Fruit fly (Drosophila melanogaster) whole organism, adult: ENCODE results near the gene mid.

Experiments used
- CG11617 ChIP-seq: fragments of 200-800 bp; sonication (Bioruptor generic); optimal IDR thresholded peaks from 2 replicates; lab custom pipeline; 2017; ENCODE audit warnings: mild to moderate bottlenecking, missing biosample characterization, missing genetic modification reagents, missing genetic modification characterization
- CG12768 ChIP-seq: fragments of 200-800 bp; sonication (Bioruptor generic); optimal IDR thresholded peaks from 2 replicates; lab custom pipeline; 2017; ENCODE audit warnings: missing biosample characterization, missing genetic modification characterization, mild to moderate bottlenecking, moderate library complexity, missing genetic modification reagents
- CG14711 ChIP-seq: fragments of 200-800 bp; sonication (Bioruptor generic); optimal IDR thresholded peaks from 2 replicates; lab custom pipeline; 2018; ENCODE audit warnings: missing biosample characterization, mild to moderate bottlenecking, missing genetic modification characterization, moderate library complexity
- CG1620 ChIP-seq: fragments of 200-800 bp; sonication (Bioruptor generic); optimal IDR thresholded peaks from 2 replicates; lab custom pipeline; 2016; ENCODE audit warnings: missing biosample characterization, missing genetic modification characterization
- CG33017 ChIP-seq: fragments of 200-800 bp; sonication (Bioruptor generic); optimal IDR thresholded peaks from 2 replicates; lab custom pipeline; 2018; ENCODE audit warnings: missing biosample characterization, mild to moderate bottlenecking, missing genetic modification characterization, moderate library complexity
- CG5204 ChIP-seq: fragments of 200-800 bp; sonication (Bioruptor generic); optimal IDR thresholded peaks from 2 replicates; lab custom pipeline; 2016; ENCODE audit warnings: missing biosample characterization, missing genetic modification characterization
- CG7045 ChIP-seq: fragments of 200-800 bp; sonication (Bioruptor generic); optimal IDR thresholded peaks from 2 replicates; lab custom pipeline; 2017; ENCODE audit warnings: missing biosample characterization, mild to moderate bottlenecking, missing genetic modification characterization
- CG7101 ChIP-seq: fragments of 200-800 bp; sonication (Bioruptor generic); optimal IDR thresholded peaks from 2 replicates; lab custom pipeline; 2018; ENCODE audit warnings: missing biosample characterization, mild to moderate bottlenecking, missing genetic modification characterization, moderate library complexity
- Clk ChIP-seq: fragments of 200-800 bp; sonication (Bioruptor generic); optimal IDR thresholded peaks from 2 replicates; lab custom pipeline; 2017; ENCODE audit warnings: missing biosample characterization, missing genetic modification characterization
- Crg-1 ChIP-seq: fragments of 200-800 bp; sonication (Bioruptor generic); optimal IDR thresholded peaks from 2 replicates; lab custom pipeline; 2016; ENCODE audit warnings: missing biosample characterization, missing genetic modification characterization
- Hr96 ChIP-seq: fragments of 200-800 bp; sonication (Bioruptor generic); optimal IDR thresholded peaks from 2 replicates; lab custom pipeline; 2016; ENCODE audit warnings: missing biosample characterization, missing genetic modification characterization
- Mnt ChIP-seq: fragments of 200-800 bp; sonication (Bioruptor generic); optimal IDR thresholded peaks from 2 replicates; lab custom pipeline; 2016; ENCODE audit warnings: missing biosample characterization, mild to moderate bottlenecking, missing genetic modification characterization
- bab1 ChIP-seq: fragments of 200-800 bp; sonication (Bioruptor generic); optimal IDR thresholded peaks from 3 replicates; lab custom pipeline; 2019; ENCODE audit warnings: missing biosample characterization, mild to moderate bottlenecking, missing genetic modification characterization, moderate library complexity
- cic ChIP-seq: fragments of 200-800 bp; sonication (Bioruptor generic); optimal IDR thresholded peaks from 2 replicates; lab custom pipeline; 2017; ENCODE audit warnings: missing biosample characterization, mild to moderate bottlenecking, missing genetic modification characterization, moderate library complexity
- cnc ChIP-seq, 2 experiments: fragments of >200 bp; optimal IDR thresholded peaks; 2 replicates each; lab custom pipeline; 2017
- kay ChIP-seq: fragments of 200-800 bp; sonication (Bioruptor generic); peaks from one replicate; lab custom pipeline; 2016; ENCODE audit warnings: missing biosample characterization, missing genetic modification characterization, borderline replicate concordance
- ovo ChIP-seq: fragments of 200-800 bp; sonication (Bioruptor generic); optimal IDR thresholded peaks from 2 replicates; lab custom pipeline; 2016; ENCODE audit warnings: missing biosample characterization, missing genetic modification characterization
- pad ChIP-seq: fragments of 200-800 bp; sonication (Bioruptor generic); optimal IDR thresholded peaks from 3 replicates; lab custom pipeline; 2017; ENCODE audit warnings: missing biosample characterization, missing genetic modification characterization, mild to moderate bottlenecking, moderate library complexity, missing genetic modification reagents
- tj ChIP-seq: fragments of 200-800 bp; sonication (Bioruptor generic); optimal IDR thresholded peaks from 3 replicates; lab custom pipeline; 2017; ENCODE audit warnings: missing biosample characterization, mild to moderate bottlenecking, missing genetic modification characterization, moderate library complexity
- toe ChIP-seq: fragments of 200-800 bp; sonication (Bioruptor generic); optimal IDR thresholded peaks from 2 replicates; lab custom pipeline; 2016; ENCODE audit warnings: missing biosample characterization, missing genetic modification characterization

The mid gene

dm6 chr2L:5426843-5427540 lies 34.4 kb upstream of the mid start:
- TF ChIP-seq pad (GFP tag; lab: Kevin White, UChicago) (no peak), CG14711 (tag; lab: Kevin White, UChicago) (no peak), Mnt (no peak), cnc (optimal IDR thresholded peaks at IDR 0.05; lab: Kevin White, UChicago) (no peak), tj (no peak), kay (no peak), CG1620 (GFP tag; lab: Kevin White, UChicago) (no peak), Crg-1 (GFP tag; lab: Kevin White, UChicago) (no peak), CG11617 (no peak), bab1 (GFP tag; lab: Kevin White, UChicago) (no peak), toe (no peak), CG7101 (tag; lab: Kevin White, UChicago) (no peak), cic (GFP tag; lab: Kevin White, UChicago) (no peak), ovo (GFP tag; lab: Kevin White, UChicago) (no peak), CG7045 (GFP tag; lab: Kevin White, UChicago) (no peak)

dm6 chr2L:5428776-5429549 lies 32.5 kb upstream of the mid start:
- no peak for TF ChIP-seq Mnt
- no peak for TF ChIP-seq CG5204
- peak; percentile 13 for TF ChIP-seq kay

- no peak for TF ChIP-seq CG7101 (tag; lab: Kevin White, UChicago)
- TF ChIP-seq Clk (GFP tag; lab: Kevin White, UChicago) = no peak
- no peak for TF ChIP-seq ovo (GFP tag; lab: Kevin White, UChicago)
- TF ChIP-seq Crg-1 (GFP tag; lab: Kevin White, UChicago) = no peak
- TF ChIP-seq CG1620 (GFP tag; lab: Kevin White, UChicago) = no peak
- no peak for TF ChIP-seq CG5204
- TF ChIP-seq CG11617 = no peak
- no peak for TF ChIP-seq bab1 (GFP tag; lab: Kevin White, UChicago)
- no peak for TF ChIP-seq CG33017
- TF ChIP-seq Mnt = no peak
- TF ChIP-seq CG7045 (GFP tag; lab: Kevin White, UChicago) = no peak
Observed at dm6 chr2L:5429756-5430155, 31.7 kb upstream of the mid start.

DNA sequence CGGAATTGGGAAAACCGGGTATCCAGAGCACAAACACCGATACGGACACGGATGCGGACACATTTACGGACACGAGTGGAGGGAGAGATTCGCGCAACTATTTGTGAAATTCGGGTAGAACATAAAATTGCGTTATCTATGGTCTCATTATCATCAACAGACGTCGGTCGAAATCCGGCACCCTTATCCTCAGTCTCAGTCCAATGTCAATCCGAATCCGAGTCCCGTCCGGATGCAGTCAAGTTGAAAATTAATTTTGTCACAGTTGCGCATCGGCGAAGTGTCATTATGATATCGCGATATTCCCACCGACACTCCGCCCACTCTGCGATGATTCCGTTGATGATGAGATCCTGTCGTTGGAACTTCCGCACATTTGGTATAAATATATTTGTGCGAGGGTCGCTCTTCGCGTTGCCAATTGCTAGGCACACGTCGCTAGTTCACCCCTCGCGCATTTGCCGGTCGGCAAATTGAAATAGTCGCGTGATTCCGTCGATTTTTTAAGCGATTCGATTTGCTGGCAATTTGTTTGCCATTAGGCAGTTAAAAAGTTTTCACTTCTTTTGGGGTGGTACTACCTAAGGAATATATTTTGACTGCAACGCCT lies 29.3 kb upstream of the mid start:
- TF ChIP-seq pad (GFP tag; lab: Kevin White, UChicago) (no peak), kay (peak; percentile 37)

DNA sequence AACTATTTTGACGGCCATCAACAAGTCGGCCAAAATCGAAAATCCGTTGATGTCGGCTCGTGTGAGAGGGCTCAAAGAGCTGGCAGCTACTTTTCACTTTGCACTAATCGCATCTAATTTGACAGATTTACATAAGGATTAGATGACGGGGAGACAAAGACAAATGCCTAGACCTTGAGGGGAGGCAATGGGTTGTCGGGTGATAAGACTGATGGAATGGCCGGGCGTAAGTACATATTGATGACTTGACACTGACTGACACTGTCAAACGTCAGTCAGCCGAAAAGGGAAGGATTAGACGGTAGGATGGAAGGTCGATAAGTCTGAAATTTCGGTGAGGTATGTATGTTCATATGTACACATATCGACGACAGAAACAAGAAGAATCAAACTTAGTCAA lies 28.6 kb upstream of the mid start:
- no peak for TF ChIP-seq cnc (optimal IDR thresholded peaks at IDR 0.05; lab: Kevin White, UChicago)
- no peak for TF ChIP-seq pad (GFP tag; lab: Kevin White, UChicago)
- TF ChIP-seq Crg-1 (GFP tag; lab: Kevin White, UChicago) = no peak
- TF ChIP-seq CG11617 = no peak
- no peak for TF ChIP-seq Hr96 (GFP tag; lab: Kevin White, UChicago)
- TF ChIP-seq CG7045 (GFP tag; lab: Kevin White, UChicago) = no peak
- TF ChIP-seq CG1620 (GFP tag; lab: Kevin White, UChicago) = no peak
- no peak for TF ChIP-seq ovo (GFP tag; lab: Kevin White, UChicago)
- no peak for TF ChIP-seq tj
- no peak for TF ChIP-seq CG14711 (tag; lab: Kevin White, UChicago)
- no peak for TF ChIP-seq toe
- TF ChIP-seq Clk (GFP tag; lab: Kevin White, UChicago) = no peak
- no peak for TF ChIP-seq kay
- TF ChIP-seq CG5204 = no peak
- TF ChIP-seq CG7101 (tag; lab: Kevin White, UChicago) = no peak
- no peak for TF ChIP-seq CG12768
- no peak for TF ChIP-seq bab1 (GFP tag; lab: Kevin White, UChicago)
- TF ChIP-seq cic (GFP tag; lab: Kevin White, UChicago) = no peak

DNA sequence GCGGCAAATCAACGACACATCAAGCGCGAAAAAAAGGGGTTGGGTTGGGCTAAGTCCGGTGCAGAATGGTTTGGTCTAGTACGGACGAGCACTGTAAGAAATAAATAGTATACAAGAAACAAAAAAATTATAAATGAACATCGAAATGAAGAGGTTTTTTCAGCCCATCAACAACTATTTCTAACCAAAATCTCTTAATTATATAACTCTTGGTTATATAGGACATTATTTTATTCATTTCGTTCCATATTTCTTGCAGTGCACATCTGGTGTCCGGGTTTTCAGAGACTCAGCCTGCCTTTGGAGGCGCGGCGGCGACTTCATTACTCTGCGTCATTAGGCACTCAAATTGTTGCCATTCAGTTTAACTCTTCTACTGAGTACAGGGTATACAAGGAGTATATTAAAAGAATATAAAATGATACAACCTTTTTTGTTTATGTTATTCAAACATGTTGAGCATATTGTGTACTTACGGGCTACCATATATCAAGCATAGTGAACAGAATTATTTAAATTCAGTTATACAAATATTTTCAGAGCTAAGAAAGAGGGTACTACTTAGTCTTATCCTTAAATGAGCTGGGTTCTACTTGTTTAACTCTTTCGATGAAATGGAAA lies 27.9 kb upstream of the mid start:
- TF ChIP-seq CG33017 (no peak), CG14711 (tag; lab: Kevin White, UChicago) (no peak), Clk (GFP tag; lab: Kevin White, UChicago) (no peak), CG12768 (no peak), cnc (optimal IDR thresholded peaks at IDR 0.05; lab: Kevin White, UChicago) (no peak), cic (GFP tag; lab: Kevin White, UChicago) (no peak), kay (no peak), toe (no peak), CG11617 (no peak), CG1620 (GFP tag; lab: Kevin White, UChicago) (no peak), Hr96 (GFP tag; lab: Kevin White, UChicago) (no peak), CG7101 (tag; lab: Kevin White, UChicago) (no peak), ovo (GFP tag; lab: Kevin White, UChicago) (no peak)
